Worm (Caenorhabditis elegans) whole organism, late embryonic: ENCODE measurements around the gene C53C11.2.

Experiments used
- C08G9.2 ChIP-seq: sonication (generic microtip); optimal IDR thresholded peaks from 2 replicates; lab custom pipeline; 2016; ENCODE audit warnings: mild to moderate bottlenecking, missing genetic modification characterization, moderate library complexity, missing compliant biosample characterization
- F13H6.1 ChIP-seq: sonication (generic microtip); optimal IDR thresholded peaks from 2 replicates; lab custom pipeline; 2016; ENCODE audit warnings: missing genetic modification characterization, missing compliant biosample characterization
- K02D7.2 ChIP-seq: sonication (generic microtip); optimal IDR thresholded peaks from 2 replicates; lab custom pipeline; 2017; ENCODE audit warnings: mild to moderate bottlenecking, missing genetic modification characterization, missing compliant biosample characterization
- T23F11.4 ChIP-seq: fragments of 200-800 bp; sonication (Bioruptor generic); optimal IDR thresholded peaks from 2 replicates; lab custom pipeline; 2018; ENCODE audit warnings: mild to moderate bottlenecking, missing genetic modification characterization, missing compliant biosample characterization
- Y22D7AL.16 ChIP-seq: sonication (generic microtip); optimal IDR thresholded peaks from 2 replicates; lab custom pipeline; 2016; ENCODE audit warnings: missing genetic modification characterization, missing compliant biosample characterization
- ahr-1 ChIP-seq: sonication (generic microtip); optimal IDR thresholded peaks from 2 replicates; lab custom pipeline; 2016; ENCODE audit warnings: missing genetic modification characterization, missing compliant biosample characterization
- ceh-19 ChIP-seq: fragments of 200-800 bp; sonication (Bioruptor generic); optimal IDR thresholded peaks from 2 replicates; lab custom pipeline; 2018; ENCODE audit warnings: mild to moderate bottlenecking, missing genetic modification characterization, missing compliant biosample characterization
- ceh-22 ChIP-seq: sonication (generic microtip); optimal IDR thresholded peaks from 2 replicates; lab custom pipeline; 2017; ENCODE audit warnings: missing biosample characterization, missing genetic modification characterization
- ceh-24 ChIP-seq: sonication (generic microtip); optimal IDR thresholded peaks from 2 replicates; lab custom pipeline; 2016; ENCODE audit warnings: mild to moderate bottlenecking, missing genetic modification characterization, missing compliant biosample characterization
- ceh-34 ChIP-seq: sonication (generic microtip); optimal IDR thresholded peaks from 2 replicates; lab custom pipeline; 2016; ENCODE audit warnings: mild to moderate bottlenecking, missing genetic modification characterization, missing compliant biosample characterization
- ceh-48 ChIP-seq: sonication (generic microtip); optimal IDR thresholded peaks from 2 replicates; lab custom pipeline; 2016; ENCODE audit warnings: missing genetic modification characterization, inconsistent platforms, missing compliant biosample characterization
- ceh-6 ChIP-seq: fragments of 200-800 bp; sonication (Bioruptor generic); optimal IDR thresholded peaks from 2 replicates; lab custom pipeline; 2018; ENCODE audit warnings: mild to moderate bottlenecking, missing genetic modification characterization, missing compliant biosample characterization
- ceh-9 ChIP-seq: sonication (generic microtip); optimal IDR thresholded peaks from 2 replicates; lab custom pipeline; 2016; ENCODE audit warnings: mild to moderate bottlenecking, missing genetic modification characterization, inconsistent platforms, missing compliant biosample characterization
- che-1 ChIP-seq: sonication (generic microtip); optimal IDR thresholded peaks from 2 replicates; lab custom pipeline; 2016; ENCODE audit warnings: mild to moderate bottlenecking, missing genetic modification characterization, missing compliant biosample characterization
- dmd-4 ChIP-seq: sonication (generic microtip); optimal IDR thresholded peaks from 2 replicates; lab custom pipeline; 2016; ENCODE audit warnings: borderline replicate concordance, missing genetic modification characterization, missing compliant biosample characterization
- elt-2 ChIP-seq: sonication (generic microtip); optimal IDR thresholded peaks from 2 replicates; lab custom pipeline; 2016; ENCODE audit warnings: missing genetic modification reagents, missing genetic modification characterization, missing compliant biosample characterization
- eyg-1 ChIP-seq: sonication (generic microtip); optimal IDR thresholded peaks from 2 replicates; lab custom pipeline; 2016; ENCODE audit warnings: missing genotype, missing genetic modification characterization, missing compliant biosample characterization
- fkh-10 ChIP-seq: fragments of 150-350 bp; optimal IDR thresholded peaks from 2 replicates; lab custom pipeline; 2014; ENCODE audit warnings: missing biosample characterization, missing genetic modification reagents, missing genetic modification characterization
- fkh-6 ChIP-seq: sonication (generic microtip); optimal IDR thresholded peaks from 2 replicates; lab custom pipeline; 2016; ENCODE audit warnings: missing genetic modification characterization, missing compliant biosample characterization
- gmeb-2 ChIP-seq: sonication (generic microtip); optimal IDR thresholded peaks from 2 replicates; lab custom pipeline; 2016; ENCODE audit warnings: missing genetic modification characterization, inconsistent platforms, missing compliant biosample characterization
- hlh-15 ChIP-seq: sonication (generic microtip); optimal IDR thresholded peaks from 2 replicates; lab custom pipeline; 2016; ENCODE audit warnings: missing genetic modification characterization, missing compliant biosample characterization
- hlh-30 ChIP-seq: sonication (generic microtip); optimal IDR thresholded peaks from 2 replicates; lab custom pipeline; 2017; ENCODE audit warnings: antibody characterized with exemption, missing genetic modification characterization, missing compliant biosample characterization; ENCODE audit not compliant: insufficient read depth
- hlh-6 ChIP-seq: sonication (generic microtip); optimal IDR thresholded peaks from 2 replicates; lab custom pipeline; 2016; ENCODE audit warnings: missing genotype, missing genetic modification characterization, missing compliant biosample characterization
- lim-6 ChIP-seq: sonication (generic microtip); optimal IDR thresholded peaks from 2 replicates; lab custom pipeline; 2016; ENCODE audit warnings: missing genetic modification characterization, missing compliant biosample characterization
- lin-11 ChIP-seq: fragments of 200-800 bp; sonication (Bioruptor generic); optimal IDR thresholded peaks from 2 replicates; lab custom pipeline; 2018; ENCODE audit warnings: mild to moderate bottlenecking, missing genetic modification characterization, missing compliant biosample characterization
- madf-2 ChIP-seq: sonication (generic microtip); optimal IDR thresholded peaks from 2 replicates; lab custom pipeline; 2017; ENCODE audit warnings: missing genetic modification characterization, missing compliant biosample characterization
- mec-3 ChIP-seq: sonication (generic microtip); optimal IDR thresholded peaks from 2 replicates; lab custom pipeline; 2016; ENCODE audit warnings: borderline replicate concordance, missing genetic modification characterization, missing compliant biosample characterization
- nfya-1 ChIP-seq: sonication (generic microtip); optimal IDR thresholded peaks from 2 replicates; lab custom pipeline; 2017; ENCODE audit warnings: missing genetic modification characterization, mild to moderate bottlenecking, missing compliant biosample characterization, antibody characterized with exemption, moderate library complexity
- nhr-232 ChIP-seq: sonication (generic microtip); optimal IDR thresholded peaks from 2 replicates; lab custom pipeline; 2016; ENCODE audit warnings: missing genetic modification characterization, missing compliant biosample characterization
- pag-3 ChIP-seq: sonication (generic microtip); optimal IDR thresholded peaks from 2 replicates; lab custom pipeline; 2016; ENCODE audit warnings: missing compliant biosample characterization, missing genetic modification characterization, borderline replicate concordance
- pat-9 ChIP-seq: fragments of 200-800 bp; sonication (Bioruptor generic); optimal IDR thresholded peaks from 2 replicates; lab custom pipeline; 2018; ENCODE audit warnings: mild to moderate bottlenecking, missing genetic modification characterization, moderate library complexity, missing compliant biosample characterization
- pax-1 ChIP-seq: fragments of 150-350 bp; optimal IDR thresholded peaks from 2 replicates; lab custom pipeline; 2014; ENCODE audit warnings: missing biosample characterization, missing genetic modification characterization
- pqm-1 ChIP-seq: sonication (generic microtip); optimal IDR thresholded peaks from 2 replicates; lab custom pipeline; 2016; ENCODE audit warnings: missing genetic modification characterization, missing compliant biosample characterization
- pros-1 ChIP-seq: fragments of 150-350 bp; optimal IDR thresholded peaks from 2 replicates; lab custom pipeline; 2014; ENCODE audit warnings: missing biosample characterization, missing genetic modification reagents, missing genetic modification characterization
- ref-2 ChIP-seq: sonication (generic microtip); optimal IDR thresholded peaks from 2 replicates; lab custom pipeline; 2016; ENCODE audit warnings: missing genetic modification characterization, missing compliant biosample characterization
- rnt-1 ChIP-seq: sonication (generic microtip); optimal IDR thresholded peaks from 2 replicates; lab custom pipeline; 2016; ENCODE audit warnings: missing genetic modification characterization, missing compliant biosample characterization
- sdc-2 ChIP-seq: sonication (generic microtip); optimal IDR thresholded peaks from 2 replicates; lab custom pipeline; 2016; ENCODE audit warnings: missing genotype, missing genetic modification characterization, missing compliant biosample characterization
- sox-2 ChIP-seq: fragments of 200-800 bp; sonication (Bioruptor generic); IDR thresholded peaks from 2 replicates; pipeline ENCODE4 v1.3.6; 2022; ENCODE audit warnings: missing genetic modification reagents, missing genetic modification characterization, missing compliant biosample characterization
- tbx-7 ChIP-seq: sonication (generic microtip); optimal IDR thresholded peaks from 2 replicates; lab custom pipeline; 2016; ENCODE audit warnings: missing genotype, missing genetic modification characterization, missing compliant biosample characterization
- ttx-3 ChIP-seq: sonication (generic microtip); optimal IDR thresholded peaks from 2 replicates; lab custom pipeline; 2016; ENCODE audit warnings: missing genetic modification reagents, missing genetic modification characterization, missing compliant biosample characterization
- unc-86 ChIP-seq: sonication (generic microtip); optimal IDR thresholded peaks from 2 replicates; lab custom pipeline; 2016; ENCODE audit warnings: missing genetic modification characterization, missing compliant biosample characterization
- zip-5 ChIP-seq: sonication (generic microtip); optimal IDR thresholded peaks from 2 replicates; lab custom pipeline; 2016; ENCODE audit warnings: missing genetic modification characterization, missing compliant biosample characterization
- ztf-16 ChIP-seq: sonication (generic microtip); optimal IDR thresholded peaks from 2 replicates; lab custom pipeline; 2017; ENCODE audit warnings: missing genetic modification characterization, missing compliant biosample characterization

Gene C53C11.2

ce11 chrX:17314948-17315347, 21.5 kb upstream of the C53C11.2 start (continued):
- TF ChIP-seq ceh-34 (tag; lab: Kevin White, UChicago), result peak; percentile 72
- peak; percentile 56 for TF ChIP-seq ceh-19 (GFP tag; lab: Kevin White, UChicago)
- peak; percentile 19 for TF ChIP-seq F13H6.1 (tag; lab: Kevin White, UChicago)
- TF ChIP-seq eyg-1 (tag; lab: Kevin White, UChicago), result no peak
- no peak for TF ChIP-seq pag-3 (tag; lab: Kevin White, UChicago)
- TF ChIP-seq ztf-16 (tag; lab: Kevin White, UChicago), result no peak
- peak; percentile 62 for TF ChIP-seq C08G9.2 (tag; lab: Kevin White, UChicago)
- no peak for TF ChIP-seq tbx-7 (tag; lab: Kevin White, UChicago)
- no peak for TF ChIP-seq pat-9 (tag; lab: Kevin White, UChicago)
- TF ChIP-seq madf-2, result no peak
- peak; percentile 11 for TF ChIP-seq che-1 (tag; lab: Kevin White, UChicago)
- peak; percentile 8 for TF ChIP-seq ahr-1 (tag; lab: Kevin White, UChicago)
- TF ChIP-seq pqm-1 (tag; lab: Kevin White, UChicago), result no peak
- TF ChIP-seq fkh-10 (GFP tag; lab: Kevin White, UChicago), result no peak
- TF ChIP-seq ceh-6, result no peak
- peak; percentile 17 for TF ChIP-seq ceh-48 (tag; lab: Kevin White, UChicago)
- TF ChIP-seq hlh-6 (tag; lab: Kevin White, UChicago), result peak; percentile 73
- TF ChIP-seq unc-86 (tag; lab: Kevin White, UChicago), result peak; percentile 17
- peak; percentile 29 for TF ChIP-seq T23F11.4 (GFP tag; lab: Kevin White, UChicago)
- TF ChIP-seq ceh-24, result no peak
- TF ChIP-seq Y22D7AL.16 (tag; lab: Kevin White, UChicago), result no peak
- TF ChIP-seq nfya-1 (tag; lab: Kevin White, UChicago), result peak; percentile 31
- no peak for TF ChIP-seq zip-5 (tag; lab: Kevin White, UChicago)
- no peak for TF ChIP-seq ttx-3
- TF ChIP-seq pax-1 (tag; lab: Kevin White, UChicago), result no peak
- peak; percentile 8 for TF ChIP-seq rnt-1 (tag; lab: Kevin White, UChicago)
- TF ChIP-seq gmeb-2 (tag; lab: Kevin White, UChicago), result no peak
- no peak for TF ChIP-seq lim-6 (tag; lab: Kevin White, UChicago)
- TF ChIP-seq dmd-4, result no peak

- TF ChIP-seq ztf-16 (tag; lab: Kevin White, UChicago) (no peak), ceh-6 (no peak), sdc-2 (tag; lab: Kevin White, UChicago) (no peak), ref-2 (tag; lab: Kevin White, UChicago) (no peak), ceh-22 (tag; lab: Kevin White, UChicago) (no peak), gmeb-2 (tag; lab: Kevin White, UChicago) (no peak), pros-1 (tag; lab: Kevin White, UChicago) (no peak), elt-2 (no peak), mec-3 (tag; lab: Kevin White, UChicago) (no peak), pax-1 (tag; lab: Kevin White, UChicago) (no peak)
These were observed 18.2 kb upstream of the C53C11.2 start, which contains the start of gene ptr-5 for ce11 chrX:17318284-17318683. TSS of gene ptr-5 (plus strand) at chrX:17318584.

- no peak for TF ChIP-seq hlh-6 (tag; lab: Kevin White, UChicago)
- no peak for TF ChIP-seq K02D7.2 (tag; lab: Kevin White, UChicago)
- TF ChIP-seq hlh-15 (tag; lab: Kevin White, UChicago), result no peak
- no peak for TF ChIP-seq nhr-232 (tag; lab: Kevin White, UChicago)
- TF ChIP-seq gmeb-2 (tag; lab: Kevin White, UChicago), result no peak
- TF ChIP-seq hlh-30, result no peak
- no peak for TF ChIP-seq pqm-1 (tag; lab: Kevin White, UChicago)
- no peak for TF ChIP-seq ceh-9 (tag; lab: Kevin White, UChicago)
- no peak for TF ChIP-seq lin-11
- no peak for TF ChIP-seq sox-2
- no peak for TF ChIP-seq fkh-6 (tag; lab: Kevin White, UChicago)
These were observed 15.9 kb upstream of the C53C11.2 start for ce11 chrX:17320572-17320971.
